Fruit fly (Drosophila melanogaster): ENCODE results near the gene Kap-alpha3.

The Kap-alpha3 gene

dm6 chr3R:9534595-9535217 lies 42.8 kb downstream of the Kap-alpha3 start:
- TF ChIP-seq CG12236 (GFP tag; optimal IDR thresholded peaks at IDR 0.05) (no peak), nom (GFP tag; optimal IDR thresholded peaks at IDR 0.05) (peak; percentile 27), zen2 (GFP tag; IDR thresholded peaks at IDR 0.05; ENCODE audit: partially characterized antibody) (no peak), Deaf1 (tag; optimal IDR thresholded peaks at IDR 0.05) (no peak), z (GFP tag; IDR thresholded peaks at IDR 0.05) (no peak), MESR4 (GFP tag; optimal IDR thresholded peaks at IDR 0.05) (no peak), CG18011 (GFP tag; optimal IDR thresholded peaks at IDR 0.05) (no peak), hkb (optimal IDR thresholded peaks at IDR 0.05) (no peak), hkb (GFP tag; IDR thresholded peaks at IDR 0.05) (0 out of 2 replicates have a peak, but pooled peaks have one; percentile 10), yki (optimal IDR thresholded peaks at IDR 0.05) (peak; percentile 57), CG4730 (GFP tag; IDR thresholded peaks at IDR 0.05) (no peak), CG10959 (GFP tag; IDR thresholded peaks at IDR 0.05) (0 out of 2 replicates have a peak, but pooled peaks have one; percentile 5), ems (GFP tag; optimal IDR thresholded peaks at IDR 0.05) (no peak), Drgx (GFP tag; IDR thresholded peaks at IDR 0.05) (0 out of 2 replicates have a peak, but pooled peaks have one; percentile 9), grau (tag; optimal IDR thresholded peaks at IDR 0.05) (no peak), klu (GFP tag; IDR thresholded peaks at IDR 0.05) (no peak; the same call in 1 of the 2 replicates), CG13894 (tag; optimal IDR thresholded peaks at IDR 0.05) (no peak), ewg (GFP tag; optimal IDR thresholded peaks at IDR 0.05) (no peak), Hr78 (GFP tag; optimal IDR thresholded peaks at IDR 0.05) (peak in 1 of 2 experiments; percentile 61), ftz-f1 (GFP tag; optimal IDR thresholded peaks at IDR 0.05) (peak; percentile 52), CG14860 (GFP tag; IDR thresholded peaks at IDR 0.05; ENCODE audit: partially characterized antibody) (no peak), CG9876 (GFP tag; optimal IDR thresholded peaks at IDR 0.05) (no peak), oc (tag; optimal IDR thresholded peaks at IDR 0.05) (no peak), Trl (optimal IDR thresholded peaks at IDR 0.05) (peak; percentile 78 to 91), Trl (GFP tag; optimal IDR thresholded peaks at IDR 0.05) (no peak), CG4360 (GFP tag; IDR thresholded peaks at IDR 0.05) (peak; percentile 69), CG9727 (GFP tag; optimal IDR thresholded peaks at IDR 0.05) (no peak), exex (tag; optimal IDR thresholded peaks at IDR 0.05) (no peak), CG9797 (GFP tag; optimal IDR thresholded peaks at IDR 0.05) (no peak), dmrt11E (tag; optimal IDR thresholded peaks at IDR 0.05) (no peak), wek (GFP tag; optimal IDR thresholded peaks at IDR 0.05) (no peak), Ets65A (GFP tag) (peak; percentile 55), pan (optimal IDR thresholded peaks at IDR 0.05) (no peak), pan (GFP tag; optimal IDR thresholded peaks at IDR 0.05 in 1 of 2, IDR thresholded peaks at IDR 0.05 in 1 of 2) (no peak), CG6175 (GFP tag; IDR thresholded peaks at IDR 0.05) (peak; percentile 74; the same call in 2 of the 3 replicates), gsb-n (tag; optimal IDR thresholded peaks at IDR 0.05) (no peak), sqz (GFP tag; optimal IDR thresholded peaks at IDR 0.05) (peak; percentile 11), chinmo (GFP tag; IDR thresholded peaks at IDR 0.05; ENCODE audit: partially characterized antibody) (peak; percentile 91; the same call in 2 of the 4 replicates), corto (GFP tag; optimal IDR thresholded peaks at IDR 0.05) (peak; percentile 9), CG17385 (GFP tag; optimal IDR thresholded peaks at IDR 0.05) (peak; percentile 47), CHES-1-like (GFP tag; optimal IDR thresholded peaks at IDR 0.05) (no peak), sr (GFP tag; IDR thresholded peaks at IDR 0.05) (peak; percentile 81), CG10147 (GFP tag; optimal IDR thresholded peaks at IDR 0.05) (no peak), Hmr (GFP tag; optimal IDR thresholded peaks at IDR 0.05) (no peak), ci (GFP tag; IDR thresholded peaks at IDR 0.05) (no peak)

Measured in whole organism, embryonic.